Worm (Caenorhabditis elegans): Measurements from ENCODE around the gene F44G4.3.

The F44G4.3 gene

ce11 chrII:8992780-8993179 lies 4.7 kb downstream of the F44G4.3 start, which contains the start of gene ooc-5:
Gene ooc-5, plus strand, starts transcription at chrII:8993160.
- TF ChIP-seq lsl-1 (GFP tag; optimal IDR thresholded peaks at IDR 0.05) (peak; percentile 8), chd-7 (tag; optimal IDR thresholded peaks at IDR 0.05) (no peak), unc-130 (GFP tag; optimal IDR thresholded peaks at IDR 0.05) (no peak), nfya-1 (tag; optimal IDR thresholded peaks at IDR 0.05; ENCODE audit: borderline replicate concordance, insufficient read depth) (no peak), hmg-1.2 (GFP tag; IDR thresholded peaks at IDR 0.05) (no peak), ekl-4 (GFP tag; IDR thresholded peaks at IDR 0.05) (no peak), repo-1 (tag; optimal IDR thresholded peaks at IDR 0.05) (no peak)

DNA sequence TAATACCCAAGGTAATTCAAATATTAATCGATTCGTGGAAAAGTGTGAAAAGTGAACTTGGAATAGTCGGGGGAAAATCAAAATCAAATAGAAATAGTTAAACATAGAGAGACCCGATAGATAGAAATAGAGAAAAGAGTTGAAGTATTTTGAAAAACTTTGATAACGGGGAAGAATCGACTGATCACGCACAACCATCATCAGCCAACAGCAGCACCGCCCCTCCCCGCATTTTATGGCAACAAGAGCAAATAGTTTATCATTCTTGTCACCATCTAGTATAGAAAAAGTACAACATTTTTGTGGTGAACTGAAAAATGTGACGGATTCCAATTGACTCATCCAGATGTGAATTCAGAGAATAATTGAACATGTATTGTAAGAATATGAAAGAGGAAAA lies 5.9 kb downstream of the F44G4.3 start:
- TF ChIP-seq dpff-1 (tag; optimal IDR thresholded peaks at IDR 0.05) (no peak), rpc-1 (optimal IDR thresholded peaks at IDR 0.05) (no peak), rpc-1 (tag; optimal IDR thresholded peaks at IDR 0.05) (no peak), lin-54 (GFP tag; optimal IDR thresholded peaks at IDR 0.05) (no peak), nhr-80 (tag; optimal IDR thresholded peaks at IDR 0.05) (peak; percentile 78), ama-1 (optimal IDR thresholded peaks at IDR 0.05) (no peak), ama-1 (GFP tag; optimal IDR thresholded peaks at IDR 0.05) (no peak), cebp-1 (GFP tag; IDR thresholded peaks at IDR 0.05) (no peak), cebp-1 (tag; optimal IDR thresholded peaks at IDR 0.05) (peak; percentile 8), dox-1 (GFP tag; IDR thresholded peaks at IDR 0.05) (peak; percentile 31; the same call in 1 of the 2 replicates)

DNA sequence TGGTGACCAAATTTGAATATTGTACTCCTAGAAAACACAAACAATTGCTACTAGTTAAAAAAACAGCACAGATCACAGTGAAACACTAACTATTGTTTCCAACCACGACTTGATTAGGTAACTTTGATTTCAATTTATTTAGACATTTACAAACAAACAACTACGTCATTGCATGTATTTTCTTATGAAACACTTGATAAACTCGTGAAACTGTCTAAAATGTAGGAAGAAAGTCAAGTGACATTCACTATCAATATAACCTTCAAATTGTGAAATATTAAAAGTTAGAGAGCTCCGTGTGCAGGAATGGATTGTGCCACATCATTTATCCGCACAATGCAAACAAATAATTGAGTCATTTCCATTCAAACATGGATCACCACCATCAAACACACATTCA lies 7.2 kb downstream of the F44G4.3 start:
- TF ChIP-seq unc-62 (GFP tag; optimal IDR thresholded peaks at IDR 0.05) (peak; percentile 80), lsl-1 (GFP tag; optimal IDR thresholded peaks at IDR 0.05) (no peak), egrh-3 (GFP tag; IDR thresholded peaks at IDR 0.05) (no peak), ceh-40 (GFP tag; IDR thresholded peaks at IDR 0.05) (no peak), D2030.7 (GFP tag; IDR thresholded peaks at IDR 0.05) (no peak), snpc-3.4 (tag; optimal IDR thresholded peaks at IDR 0.05) (no peak), cebp-1 (GFP tag; IDR thresholded peaks at IDR 0.05) (peak; percentile 63; the same call in 1 of the 2 replicates), cebp-1 (tag; optimal IDR thresholded peaks at IDR 0.05) (peak; percentile 80), C17E4.6 (GFP tag; IDR thresholded peaks at IDR 0.05) (no peak), nhr-80 (tag; optimal IDR thresholded peaks at IDR 0.05) (peak; percentile 35), F33H1.4 (GFP tag; IDR thresholded peaks at IDR 0.05) (no peak), ccch-3 (GFP tag; optimal IDR thresholded peaks at IDR 0.05) (no peak), attf-5 (GFP tag; optimal IDR thresholded peaks at IDR 0.05) (peak; percentile 24), tlf-1 (GFP tag; optimal IDR thresholded peaks at IDR 0.05) (no peak), F23B12.7 (tag; optimal IDR thresholded peaks at IDR 0.05; ENCODE audit: insufficient read depth) (no peak), C06A6.2 (GFP tag; conservative IDR thresholded peaks at IDR 0.05) (no peak), snpc-4 (GFP tag; optimal IDR thresholded peaks at IDR 0.05) (no peak), snpc-4 (tag; optimal IDR thresholded peaks at IDR 0.05) (no peak), dpl-1 (GFP tag; optimal IDR thresholded peaks at IDR 0.05) (no peak)

ce11 chrII:8989444-8989843 lies 8.0 kb downstream of the F44G4.3 start, which contains the start of gene C18E9.9:
Gene C18E9.9, minus strand, starts transcription at chrII:8989544.
- TF ChIP-seq F37B4.10 (GFP tag; IDR thresholded peaks at IDR 0.05) (no peak), dpl-1 (GFP tag; optimal IDR thresholded peaks at IDR 0.05) (no peak), snpc-1.1 (tag; optimal IDR thresholded peaks at IDR 0.05; ENCODE audit: insufficient read depth) (no peak), ztf-22 (GFP tag; optimal IDR thresholded peaks at IDR 0.05) (no peak), ztf-26 (tag; optimal IDR thresholded peaks at IDR 0.05) (no peak), dpff-1 (tag; optimal IDR thresholded peaks at IDR 0.05) (no peak), ZK185.1 (tag; optimal IDR thresholded peaks at IDR 0.05; ENCODE audit: poor library complexity, severe bottlenecking) (no peak)
